Worm (Caenorhabditis elegans) whole organism, young adult: ENCODE measurements around the gene ten-1.

Experiments
- C06A6.2 ChIP-seq: fragments of 200-800 bp; sonication (Bioruptor generic); conservative IDR thresholded peaks from 2 replicates; pipeline ENCODE4 v1.3.6; 2022; ENCODE audit warnings: missing genetic modification characterization, missing compliant biosample characterization
- D2030.7 ChIP-seq: fragments of 200-800 bp; sonication (Bioruptor generic); IDR thresholded peaks from 2 replicates; pipeline ENCODE4 v1.3.6; 2022; ENCODE audit warnings: missing genetic modification reagents, missing genetic modification characterization, missing compliant biosample characterization
- ama-1 ChIP-seq, 3 experiments: fragments of 150-350 bp in 1 of 3; sonication (generic microtip) in 2 of 3; optimal IDR thresholded peaks; 2 replicates each; lab custom pipeline; 2014 to 2018; ENCODE audit warnings: missing biosample characterization in 2 of 3, missing genetic modification characterization in 2 of 3, missing genetic modification reagents in 2 of 3
- attf-3 ChIP-seq: fragments of 200-800 bp; sonication (Bioruptor generic); conservative IDR thresholded peaks from 2 replicates; pipeline ENCODE4 v1.3.6; 2022; ENCODE audit warnings: missing genetic modification reagents, missing genetic modification characterization, missing compliant biosample characterization
- bed-2 ChIP-seq: fragments of 200-800 bp; sonication (Bioruptor generic); IDR thresholded peaks from 2 replicates; pipeline ENCODE4 v1.3.6; 2022; ENCODE audit warnings: missing genetic modification reagents, missing genetic modification characterization, missing compliant biosample characterization
- chd-7 ChIP-seq: sonication (generic microtip); optimal IDR thresholded peaks from 2 replicates; lab custom pipeline; 2016; ENCODE audit warnings: mild to moderate bottlenecking, missing genetic modification characterization, moderate library complexity, missing compliant biosample characterization
- dpl-1 ChIP-seq: fragments of 150-350 bp; optimal IDR thresholded peaks from 2 replicates; lab custom pipeline; 2014; ENCODE audit warnings: missing biosample characterization, missing genetic modification reagents, missing genetic modification characterization
- efl-1 ChIP-seq: fragments of 150-350 bp; optimal IDR thresholded peaks from 2 replicates; lab custom pipeline; 2014; ENCODE audit warnings: missing biosample characterization, missing genetic modification reagents, missing genetic modification characterization
- egl-44 ChIP-seq: fragments of 200-800 bp; sonication (Bioruptor generic); IDR thresholded peaks from 2 replicates; pipeline ENCODE4 v1.3.6; 2022; ENCODE audit warnings: missing genetic modification reagents, missing genetic modification characterization, missing compliant biosample characterization
- him-1 ChIP-seq: sonication (generic microtip); optimal IDR thresholded peaks from 2 replicates; lab custom pipeline; 2016; ENCODE audit warnings: missing genotype, missing genetic modification reagents, missing genetic modification characterization, missing compliant biosample characterization
- nfya-1 ChIP-seq: sonication (generic microtip); optimal IDR thresholded peaks from 2 replicates; lab custom pipeline; 2017; ENCODE audit warnings: antibody characterized with exemption, missing compliant biosample characterization, missing genetic modification characterization, borderline replicate concordance; ENCODE audit not compliant: insufficient read depth
- snpc-4 ChIP-seq, 5 experiments: fragments of 150-350 bp in 1 of 5; sonication (generic microtip) in 4 of 5; optimal IDR thresholded peaks; 2 replicates each; lab custom pipeline; 2014 to 2018; ENCODE audit warnings: missing genetic modification characterization in 5 of 5, missing biosample characterization in 3 of 5, antibody characterized with exemption in 2 of 5, mild to moderate bottlenecking in 2 of 5, missing compliant biosample characterization in 2 of 5, missing genotype in 2 of 5, moderate library complexity in 2 of 5, missing genetic modification reagents in 1 of 5
- unc-62 ChIP-seq: fragments of 150-350 bp; optimal IDR thresholded peaks from 2 replicates; lab custom pipeline; 2014; ENCODE audit warnings: missing biosample characterization, missing genetic modification reagents, missing genetic modification characterization
- zim-3 ChIP-seq: sonication (generic microtip); optimal IDR thresholded peaks from 2 replicates; lab custom pipeline; 2017; ENCODE audit warnings: mild to moderate bottlenecking, missing genetic modification characterization, moderate library complexity, missing compliant biosample characterization

DNA sequence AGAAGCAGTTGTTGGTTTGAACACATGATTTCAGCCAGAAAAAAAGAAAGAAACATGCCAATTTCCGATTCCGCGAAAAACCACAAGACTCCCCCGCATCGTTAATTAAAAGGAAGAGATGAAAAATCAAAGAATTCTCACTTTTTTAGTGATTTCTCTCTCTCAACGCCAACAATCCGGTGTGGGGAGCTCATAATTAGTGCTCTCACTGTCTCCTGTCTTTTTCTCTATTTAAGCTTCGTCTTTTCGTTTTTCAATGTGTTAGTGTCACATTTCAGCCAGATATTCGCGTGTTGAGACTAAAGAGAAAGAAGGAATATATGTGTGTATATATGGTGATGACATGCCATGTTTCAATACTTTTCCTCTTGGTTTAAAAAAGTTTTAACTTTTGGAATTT lies 53.0 kb downstream of the ten-1 start:
- TF ChIP-seq attf-3 (GFP tag; lab: Robert Waterston, UW) = no peak
- TF ChIP-seq him-1 (tag; lab: Kevin White, UChicago) = no peak
- TF ChIP-seq zim-3 = no peak
- TF ChIP-seq bed-2 (GFP tag; lab: Robert Waterston, UW) = no peak
- no peak for TF ChIP-seq egl-44
- TF ChIP-seq nfya-1 (tag; lab: Kevin White, UChicago) = no peak
- peak; percentile 46 for TF ChIP-seq ama-1 (optimal IDR thresholded peaks at IDR 0.05; lab: Kevin White, UChicago)
- TF ChIP-seq ama-1 (GFP tag; optimal IDR thresholded peaks at IDR 0.05; lab: Kevin White, UChicago) = no peak
- no peak for TF ChIP-seq chd-7 (tag; lab: Kevin White, UChicago)
- TF ChIP-seq dpl-1 = no peak
- no peak for TF ChIP-seq efl-1 (GFP tag; lab: Kevin White, UChicago)
- no peak for TF ChIP-seq snpc-4 (GFP tag; optimal IDR thresholded peaks at IDR 0.05; lab: Kevin White, UChicago)
- no peak for TF ChIP-seq snpc-4 (tag; optimal IDR thresholded peaks at IDR 0.05; lab: Kevin White, UChicago)
- TF ChIP-seq unc-62 (GFP tag; lab: Kevin White, UChicago) = no peak
- no peak for TF ChIP-seq D2030.7 (GFP tag; lab: Robert Waterston, UW)
- no peak for TF ChIP-seq C06A6.2 (GFP tag; lab: Robert Waterston, UW)
